Fruit fly (Drosophila melanogaster) whole organism, pupa: ENCODE data around the gene Seipin.

ENCODE experiments used
- CG10348 ChIP-seq: fragments of 200-800 bp; sonication (Bioruptor generic); IDR thresholded peaks from 2 replicates; pipeline ENCODE4 v1.3.6; 2022; ENCODE audit warnings: missing biosample characterization, missing genetic modification characterization
- CG15710 ChIP-seq: fragments of 200-800 bp; sonication (Bioruptor generic); optimal IDR thresholded peaks from 2 replicates; lab custom pipeline; 2018; ENCODE audit warnings: missing biosample characterization, mild to moderate bottlenecking, missing genetic modification characterization, moderate library complexity
- CG17806 ChIP-seq: fragments of 200-800 bp; sonication (Bioruptor generic); optimal IDR thresholded peaks from 2 replicates; lab custom pipeline; 2018; ENCODE audit warnings: missing biosample characterization, mild to moderate bottlenecking, missing genetic modification characterization, moderate library complexity
- CG32121 ChIP-seq: fragments of 200-800 bp; sonication (Bioruptor generic); IDR thresholded peaks from 2 replicates; pipeline ENCODE4 v1.3.6; 2022; ENCODE audit warnings: missing biosample characterization, missing genetic modification characterization
- CG34367 ChIP-seq: fragments of 200-800 bp; sonication (Bioruptor generic); optimal IDR thresholded peaks from 2 replicates; lab custom pipeline; 2018; ENCODE audit warnings: missing biosample characterization, mild to moderate bottlenecking, missing genetic modification characterization
- CG8159 ChIP-seq: fragments of 200-800 bp; sonication (Bioruptor generic); optimal IDR thresholded peaks from 3 replicates; lab custom pipeline; 2018; ENCODE audit warnings: missing biosample characterization, mild to moderate bottlenecking, missing genetic modification characterization, moderate library complexity
- CG8301 ChIP-seq: fragments of 200-800 bp; sonication (Bioruptor generic); optimal IDR thresholded peaks from 2 replicates; lab custom pipeline; 2018; ENCODE audit warnings: missing biosample characterization, mild to moderate bottlenecking, missing genetic modification characterization
- EcR ChIP-seq: fragments of 200-800 bp; sonication (Bioruptor generic); optimal IDR thresholded peaks from 3 replicates; lab custom pipeline; 2019; ENCODE audit warnings: missing biosample characterization, missing genetic modification characterization, mild to moderate bottlenecking, moderate library complexity, missing genetic modification reagents
- Pif1A ChIP-seq: fragments of 200-800 bp; sonication (Bioruptor generic); optimal IDR thresholded peaks from 3 replicates; lab custom pipeline; 2016; ENCODE audit warnings: missing biosample characterization, missing genetic modification characterization

- peak; percentile 47 for TF ChIP-seq Pif1A (GFP tag; lab: Kevin White, UChicago)
- TF ChIP-seq CG15710 (tag; lab: Kevin White, UChicago), result no peak
- peak; percentile 26 for TF ChIP-seq CG8301
- peak; percentile 21 for TF ChIP-seq CG8159 (tag; lab: Kevin White, UChicago)
- TF ChIP-seq CG10348 (GFP tag; lab: Robert Waterston, UW), result no peak
- TF ChIP-seq EcR (GFP tag; lab: Kevin White, UChicago), result no peak
- no peak for TF ChIP-seq CG34367 (tag; lab: Kevin White, UChicago)
- peak; percentile 76 for TF ChIP-seq CG32121 (GFP tag; lab: Robert Waterston, UW)
- peak; percentile 14 for TF ChIP-seq CG17806
These were observed 37.7 kb upstream of the Seipin start for dm6 chrX:2581793-2582503.
